Fruit fly (Drosophila melanogaster) whole organism, embryonic: ENCODE data around the gene Klp67A.

Source experiments
- CG12744 ChIP-seq: fragments of 200-800 bp; sonication (Bioruptor generic); optimal IDR thresholded peaks from 2 replicates; lab custom pipeline; 2016; ENCODE audit warnings: missing biosample characterization, missing genetic modification characterization
- CG12769 ChIP-seq: fragments of 200-800 bp; sonication (Bioruptor generic); optimal IDR thresholded peaks from 2 replicates; lab custom pipeline; 2019; ENCODE audit warnings: missing biosample characterization, mild to moderate bottlenecking, missing genetic modification characterization, moderate library complexity
- CG13424 ChIP-seq: fragments of 200-800 bp; sonication (Bioruptor generic); optimal IDR thresholded peaks from 2 replicates; lab custom pipeline; 2019; ENCODE audit warnings: missing biosample characterization, mild to moderate bottlenecking, missing genetic modification characterization, moderate library complexity
- CG14710 ChIP-seq: fragments of 200-800 bp; sonication (Bioruptor generic); optimal IDR thresholded peaks from 3 replicates; lab custom pipeline; 2019; ENCODE audit warnings: missing biosample characterization, mild to moderate bottlenecking, missing genetic modification characterization, moderate library complexity
- CG15269 ChIP-seq: fragments of 200-800 bp; sonication (Bioruptor generic); optimal IDR thresholded peaks from 2 replicates; lab custom pipeline; 2018; ENCODE audit warnings: missing biosample characterization, mild to moderate bottlenecking, missing genetic modification characterization, moderate library complexity
- CG16815 ChIP-seq: fragments of 200-800 bp; sonication (Bioruptor generic); optimal IDR thresholded peaks from 3 replicates; lab custom pipeline; 2017; ENCODE audit warnings: missing biosample characterization, mild to moderate bottlenecking, missing genetic modification characterization
- CG18011 ChIP-seq: fragments of 200-800 bp; sonication (Bioruptor generic); optimal IDR thresholded peaks from 2 replicates; lab custom pipeline; 2017; ENCODE audit warnings: missing biosample characterization, missing genetic modification characterization, mild to moderate bottlenecking, moderate library complexity, missing genotype
- CG31365 ChIP-seq: fragments of 200-800 bp; sonication (Bioruptor generic); optimal IDR thresholded peaks from 2 replicates; lab custom pipeline; 2018; ENCODE audit warnings: missing biosample characterization, mild to moderate bottlenecking, missing genetic modification characterization
- CG3281 ChIP-seq: fragments of 200-800 bp; sonication (Bioruptor generic); optimal IDR thresholded peaks from 3 replicates; lab custom pipeline; 2017; ENCODE audit warnings: missing biosample characterization, mild to moderate bottlenecking, missing genetic modification characterization
- CG3407 ChIP-seq: fragments of 200-800 bp; sonication (Bioruptor generic); optimal IDR thresholded peaks from 2 replicates; lab custom pipeline; 2018; ENCODE audit warnings: missing biosample characterization, mild to moderate bottlenecking, missing genetic modification characterization
- CG3995 ChIP-seq: fragments of 200-800 bp; sonication (Bioruptor generic); optimal IDR thresholded peaks from 3 replicates; lab custom pipeline; 2016; ENCODE audit warnings: missing biosample characterization, missing genetic modification characterization
- CG4424 ChIP-seq: fragments of 200-800 bp; sonication (Bioruptor generic); optimal IDR thresholded peaks from 3 replicates; lab custom pipeline; 2016; ENCODE audit warnings: missing biosample characterization, missing genetic modification characterization
- CG4707 ChIP-seq: fragments of 200-800 bp; sonication (Bioruptor generic); optimal IDR thresholded peaks from 2 replicates; lab custom pipeline; 2018; ENCODE audit warnings: missing biosample characterization, mild to moderate bottlenecking, missing genetic modification characterization, moderate library complexity
- CG5953 ChIP-seq: fragments of 200-800 bp; sonication (Bioruptor generic); IDR thresholded peaks from 2 replicates; pipeline ENCODE4 v1.3.6; 2022; ENCODE audit warnings: missing biosample characterization, missing genetic modification characterization
- CG8478 ChIP-seq: fragments of >200 bp; optimal IDR thresholded peaks from 2 replicates; lab custom pipeline; 2018
- Camta ChIP-seq: fragments of 200-800 bp; sonication (Bioruptor generic); optimal IDR thresholded peaks from 2 replicates; lab custom pipeline; 2016; ENCODE audit warnings: missing biosample characterization, missing genetic modification characterization
- H15 ChIP-seq: fragments of 200-800 bp; sonication (Bioruptor generic); IDR thresholded peaks from 3 replicates; pipeline ENCODE4 v1.3.6; 2022; ENCODE audit warnings: missing biosample characterization, missing genetic modification characterization
- Jarid2 ChIP-seq: fragments of 200-800 bp; sonication (Bioruptor generic); optimal IDR thresholded peaks from 3 replicates; lab custom pipeline; 2017; ENCODE audit warnings: mild to moderate bottlenecking, missing biosample characterization, missing genetic modification reagents, missing genetic modification characterization
- Med ChIP-seq: fragments of 200-800 bp; sonication (Bioruptor generic); peaks from one replicate; lab custom pipeline; 2016; ENCODE audit warnings: missing biosample characterization, missing genetic modification characterization, mild to moderate bottlenecking, inconsistent platforms, moderate library complexity
- Meics ChIP-seq: fragments of 200-800 bp; sonication (Bioruptor generic); optimal IDR thresholded peaks from 2 replicates; lab custom pipeline; 2017; ENCODE audit warnings: missing biosample characterization, mild to moderate bottlenecking, missing genetic modification characterization
- Sox102F ChIP-seq: fragments of 200-800 bp; sonication (Bioruptor generic); optimal IDR thresholded peaks from 2 replicates; lab custom pipeline; 2018; ENCODE audit warnings: missing biosample characterization, mild to moderate bottlenecking, missing genetic modification characterization, moderate library complexity
- Trl ChIP-seq, 3 experiments: fragments of >200 bp in 2 of 3; fragments of 200-800 bp in 1 of 3; sonication (Bioruptor generic) in 1 of 3; optimal IDR thresholded peaks; 2 replicates in 1 of 3; 3 replicates in 2 of 3; lab custom pipeline; 2016 to 2017; ENCODE audit warnings: missing biosample characterization in 1 of 3, missing genetic modification characterization in 1 of 3
- Vsx1 ChIP-seq: fragments of 200-800 bp; sonication (Bioruptor generic); optimal IDR thresholded peaks from 2 replicates; lab custom pipeline; 2017; ENCODE audit warnings: missing biosample characterization, mild to moderate bottlenecking, missing genetic modification characterization, missing genetic modification reagents
- Xbp1 ChIP-seq: fragments of 200-800 bp; sonication (Bioruptor generic); optimal IDR thresholded peaks from 3 replicates; lab custom pipeline; 2016; ENCODE audit warnings: missing biosample characterization, mild to moderate bottlenecking, missing genetic modification characterization
- bbx ChIP-seq: fragments of 200-800 bp; sonication (Bioruptor generic); IDR thresholded peaks from 2 replicates; pipeline ENCODE4 v1.3.6; 2022; ENCODE audit warnings: missing biosample characterization, missing genetic modification characterization; ENCODE audit not compliant: partially characterized antibody
- cg ChIP-seq: fragments of 200-800 bp; sonication (Bioruptor generic); optimal IDR thresholded peaks from 3 replicates; lab custom pipeline; 2019; ENCODE audit warnings: missing biosample characterization, mild to moderate bottlenecking, missing genetic modification characterization, moderate library complexity
- ci ChIP-seq: fragments of 200-800 bp; sonication (Bioruptor generic); IDR thresholded peaks from 3 replicates; pipeline ENCODE4 v1.3.6; 2022; ENCODE audit warnings: missing biosample characterization, missing genetic modification characterization
- dmrt99B ChIP-seq: fragments of 200-800 bp; sonication (Bioruptor generic); optimal IDR thresholded peaks from 2 replicates; lab custom pipeline; 2018; ENCODE audit warnings: missing biosample characterization, mild to moderate bottlenecking, missing genetic modification characterization, moderate library complexity
- ind ChIP-seq: fragments of 200-800 bp; sonication (Bioruptor generic); optimal IDR thresholded peaks from 3 replicates; lab custom pipeline; 2016; ENCODE audit warnings: missing biosample characterization, missing genetic modification characterization
- lilli ChIP-seq: fragments of 200-800 bp; sonication (Bioruptor generic); optimal IDR thresholded peaks from 3 replicates; lab custom pipeline; 2016; ENCODE audit warnings: missing biosample characterization, missing genetic modification characterization
- nau ChIP-seq: fragments of 200-800 bp; sonication (Bioruptor generic); optimal IDR thresholded peaks from 3 replicates; lab custom pipeline; 2017; ENCODE audit warnings: missing biosample characterization, mild to moderate bottlenecking, missing genetic modification characterization, missing genetic modification reagents
- nom ChIP-seq: fragments of 200-800 bp; sonication (Bioruptor generic); optimal IDR thresholded peaks from 2 replicates; lab custom pipeline; 2017; ENCODE audit warnings: missing biosample characterization, missing genetic modification characterization, mild to moderate bottlenecking, moderate library complexity, missing genetic modification reagents
- org-1 ChIP-seq: fragments of 200-800 bp; sonication (Bioruptor generic); optimal IDR thresholded peaks from 2 replicates; lab custom pipeline; 2017; ENCODE audit warnings: missing biosample characterization, missing genetic modification characterization
- peb ChIP-seq: fragments of 200-800 bp; sonication (Bioruptor generic); IDR thresholded peaks from 2 replicates; pipeline ENCODE4 v1.3.6; 2022; ENCODE audit warnings: missing biosample characterization, missing genetic modification characterization
- phol ChIP-seq: fragments of 200-800 bp; sonication (Bioruptor generic); optimal IDR thresholded peaks from 3 replicates; lab custom pipeline; 2018; ENCODE audit warnings: missing biosample characterization, mild to moderate bottlenecking, missing genetic modification characterization, moderate library complexity
- psq ChIP-seq: fragments of 200-800 bp; sonication (Bioruptor generic); optimal IDR thresholded peaks from 2 replicates; lab custom pipeline; 2017; ENCODE audit warnings: missing biosample characterization, missing genetic modification characterization
- pum ChIP-seq: fragments of 200-800 bp; sonication (Bioruptor generic); optimal IDR thresholded peaks from 2 replicates; lab custom pipeline; 2016; ENCODE audit warnings: missing biosample characterization, missing genetic modification characterization
- ranshi ChIP-seq: fragments of 200-800 bp; sonication (Bioruptor generic); IDR thresholded peaks from 2 replicates; pipeline ENCODE4 v1.3.6; 2022; ENCODE audit warnings: missing biosample characterization, missing genetic modification characterization
- slp2 ChIP-seq: fragments of 200-800 bp; sonication (Bioruptor generic); optimal IDR thresholded peaks from 2 replicates; lab custom pipeline; 2016; ENCODE audit warnings: missing biosample characterization, missing genetic modification characterization
- sqz ChIP-seq: fragments of 200-800 bp; sonication (Bioruptor generic); optimal IDR thresholded peaks from 3 replicates; lab custom pipeline; 2018; ENCODE audit warnings: missing biosample characterization, mild to moderate bottlenecking, missing genetic modification characterization
- usp ChIP-seq: fragments of >200 bp; optimal IDR thresholded peaks from 2 replicates; lab custom pipeline; 2017; ENCODE audit warnings: missing biosample characterization, missing genetic modification characterization
- vnd ChIP-seq: fragments of 200-800 bp; sonication (Bioruptor generic); IDR thresholded peaks from 3 replicates; pipeline ENCODE4 v1.3.6; 2022; ENCODE audit warnings: missing biosample characterization, missing genetic modification characterization; ENCODE audit not compliant: partially characterized antibody

Klp67A gene

DNA sequence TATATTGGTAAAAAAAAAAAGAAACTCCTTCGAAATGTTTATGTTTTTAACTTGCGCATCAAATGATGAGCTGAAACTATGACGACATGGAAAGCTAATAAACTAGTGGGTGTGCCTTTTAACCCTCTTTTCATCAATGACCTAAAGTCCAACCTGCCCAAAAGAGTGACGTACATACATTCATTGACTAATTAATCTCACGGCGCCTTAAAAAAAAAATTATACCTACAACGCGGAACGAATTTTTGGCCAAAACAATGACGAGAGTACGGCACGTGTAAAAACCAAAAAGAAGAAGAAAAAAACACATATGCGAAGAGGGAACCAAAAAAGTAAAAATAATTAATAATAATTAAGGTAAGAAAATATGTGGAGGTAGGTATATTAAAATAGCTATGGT lies 28.3 kb downstream of the Klp67A start, which contains the start of gene PGRP-LC:
PGRP-LC (plus strand) TSS at position 301 of the 400 bp plus-strand sequence.
- TF ChIP-seq CG5953 (GFP tag; lab: Robert Waterston, UW) (no peak), Meics (GFP tag; lab: Kevin White, UChicago) (no peak), CG4424 (GFP tag; lab: Kevin White, UChicago) (no peak), ci (GFP tag; lab: Robert Waterston, UW) (no peak), CG18011 (GFP tag; lab: Kevin White, UChicago) (no peak), CG3407 (GFP tag; lab: Kevin White, UChicago) (no peak), CG15269 (tag; lab: Kevin White, UChicago) (no peak), sqz (GFP tag; lab: Kevin White, UChicago) (no peak), CG14710 (tag; lab: Kevin White, UChicago) (no peak), Jarid2 (GFP tag; lab: Kevin White, UChicago) (no peak), Xbp1 (no peak), org-1 (GFP tag; lab: Kevin White, UChicago) (no peak), ranshi (GFP tag; lab: Robert Waterston, UW) (no peak), CG13424 (tag; lab: Kevin White, UChicago) (no peak), lilli (GFP tag; lab: Kevin White, UChicago) (no peak), H15 (GFP tag; lab: Robert Waterston, UW) (no peak), CG3281 (GFP tag; lab: Kevin White, UChicago) (no peak), vnd (GFP tag; lab: Robert Waterston, UW) (no peak), Camta (GFP tag; lab: Kevin White, UChicago) (no peak), psq (no peak)

DNA sequence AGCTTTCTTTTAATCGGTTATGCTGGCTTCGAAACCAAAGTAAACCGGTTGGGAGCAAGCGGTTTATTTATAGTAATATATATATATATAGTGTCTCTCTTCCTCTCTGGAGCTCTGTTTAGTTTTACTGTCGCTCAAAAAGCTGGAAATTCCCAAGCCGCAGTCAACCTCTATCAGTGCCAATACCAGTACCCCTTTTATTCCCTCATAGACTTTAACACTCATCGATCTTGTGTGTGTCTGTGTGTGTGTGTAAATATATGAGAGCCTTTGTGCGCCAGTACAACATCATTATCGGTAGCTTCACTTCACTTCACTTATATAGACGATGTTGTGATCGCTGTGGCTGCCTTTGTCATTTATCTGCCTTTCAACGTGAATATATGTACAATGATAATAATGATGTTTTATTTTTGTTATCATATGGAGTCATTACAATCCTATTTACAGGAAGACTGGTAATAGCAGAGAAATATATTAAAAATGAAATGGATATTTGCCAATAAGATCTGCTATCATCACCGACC lies 28.8 kb downstream of the Klp67A start:
- TF ChIP-seq bbx: no peak
- no peak for TF ChIP-seq CG12744
- no peak for TF ChIP-seq nau (GFP tag; lab: Kevin White, UChicago)
- TF ChIP-seq usp (GFP tag; lab: Kevin White, UChicago): no peak
- TF ChIP-seq CG12769 (tag; lab: Kevin White, UChicago): peak; percentile 63
- TF ChIP-seq CG4707 (GFP tag; lab: Kevin White, UChicago): no peak
- no peak for TF ChIP-seq ind
- no peak for TF ChIP-seq Vsx1
- no peak for TF ChIP-seq Sox102F (GFP tag; lab: Kevin White, UChicago)
- TF ChIP-seq CG31365: no peak
- TF ChIP-seq slp2 (GFP tag; lab: Kevin White, UChicago): no peak
- peak; percentile 27 for TF ChIP-seq CG3995 (GFP tag; lab: Kevin White, UChicago)
- TF ChIP-seq Trl (optimal IDR thresholded peaks at IDR 0.05; lab: Kevin White, UChicago): peak; percentile 7 to 32
- no peak for TF ChIP-seq Trl (GFP tag; optimal IDR thresholded peaks at IDR 0.05; lab: Kevin White, UChicago)
- TF ChIP-seq peb (GFP tag; lab: Robert Waterston, UW): no peak
- TF ChIP-seq dmrt99B (tag; lab: Kevin White, UChicago): no peak
- no peak for TF ChIP-seq CG16815
- TF ChIP-seq pum: no peak
- no peak for TF ChIP-seq phol (tag; lab: Kevin White, UChicago)
- peak; percentile 34 for TF ChIP-seq nom (GFP tag; lab: Kevin White, UChicago)
- TF ChIP-seq CG8478: no peak
- peak; percentile 50 for TF ChIP-seq Med (GFP tag; lab: Kevin White, UChicago)
- peak; percentile 49 for TF ChIP-seq cg (GFP tag; lab: Kevin White, UChicago)
